Fruit fly (Drosophila melanogaster) whole organism, embryonic: ENCODE measurements around the gene CG11131.

Experiments
- CG12299 ChIP-seq: fragments of 200-800 bp; sonication (Bioruptor generic); optimal IDR thresholded peaks from 2 replicates; lab custom pipeline; 2018; ENCODE audit warnings: missing biosample characterization, mild to moderate bottlenecking, missing genetic modification characterization
- CG12769 ChIP-seq: fragments of 200-800 bp; sonication (Bioruptor generic); optimal IDR thresholded peaks from 2 replicates; lab custom pipeline; 2019; ENCODE audit warnings: missing biosample characterization, mild to moderate bottlenecking, missing genetic modification characterization, moderate library complexity
- CG14441 ChIP-seq: fragments of 200-800 bp; sonication (Bioruptor generic); IDR thresholded peaks from 2 replicates; pipeline ENCODE4 v1.3.6; 2022; ENCODE audit warnings: missing biosample characterization, missing genetic modification characterization
- CG14965 ChIP-seq: fragments of 200-800 bp; sonication (Bioruptor generic); optimal IDR thresholded peaks from 2 replicates; lab custom pipeline; 2016; ENCODE audit warnings: missing biosample characterization, missing genetic modification characterization, borderline replicate concordance
- CG17359 ChIP-seq: fragments of 200-800 bp; sonication (Bioruptor generic); optimal IDR thresholded peaks from 3 replicates; lab custom pipeline; 2018; ENCODE audit warnings: missing biosample characterization, mild to moderate bottlenecking, missing genetic modification characterization, moderate library complexity
- CG17802 ChIP-seq: fragments of 200-800 bp; sonication (Bioruptor generic); optimal IDR thresholded peaks from 2 replicates; lab custom pipeline; 2018; ENCODE audit warnings: missing biosample characterization, mild to moderate bottlenecking, missing genetic modification characterization, moderate library complexity
- CG18262 ChIP-seq: fragments of 200-800 bp; optimal IDR thresholded peaks from 3 replicates; lab custom pipeline; 2019; ENCODE audit warnings: missing biosample characterization, mild to moderate bottlenecking, missing genetic modification characterization, moderate library complexity
- CG2120 ChIP-seq: fragments of 200-800 bp; sonication (Bioruptor generic); optimal IDR thresholded peaks from 3 replicates; lab custom pipeline; 2016; ENCODE audit warnings: missing biosample characterization, missing genetic modification characterization
- CG2712 ChIP-seq: fragments of 200-800 bp; optimal IDR thresholded peaks from 3 replicates; lab custom pipeline; 2019; ENCODE audit warnings: missing biosample characterization, mild to moderate bottlenecking, missing genetic modification characterization, moderate library complexity
- CG30403 ChIP-seq: fragments of 200-800 bp; sonication (Bioruptor generic); optimal IDR thresholded peaks from 3 replicates; lab custom pipeline; 2016; ENCODE audit warnings: missing biosample characterization, missing genetic modification characterization
- CG3407 ChIP-seq: fragments of 200-800 bp; sonication (Bioruptor generic); optimal IDR thresholded peaks from 2 replicates; lab custom pipeline; 2018; ENCODE audit warnings: missing biosample characterization, mild to moderate bottlenecking, missing genetic modification characterization
- CG3726 ChIP-seq: fragments of 200-800 bp; sonication (Bioruptor generic); IDR thresholded peaks from 3 replicates; pipeline ENCODE4, ENCODE4 v1.3.6; 2022; ENCODE audit warnings: missing biosample characterization, missing genetic modification characterization
- CG4360 ChIP-seq: fragments of 200-800 bp; sonication (Bioruptor generic); IDR thresholded peaks from 2 replicates; pipeline ENCODE4 v1.3.6; 2022; ENCODE audit warnings: missing biosample characterization, missing genetic modification characterization
- CG5180 ChIP-seq: fragments of 200-800 bp; sonication (Bioruptor generic); optimal IDR thresholded peaks from 3 replicates; lab custom pipeline; 2017; ENCODE audit warnings: missing biosample characterization, missing genetic modification characterization, mild to moderate bottlenecking, moderate library complexity, missing genetic modification reagents
- CG7745 ChIP-seq: fragments of 200-800 bp; sonication (Bioruptor generic); optimal IDR thresholded peaks from 2 replicates; lab custom pipeline; 2018; ENCODE audit warnings: missing biosample characterization, mild to moderate bottlenecking, missing genetic modification characterization, moderate library complexity
- CG8089 ChIP-seq: fragments of 200-800 bp; sonication (Bioruptor generic); optimal IDR thresholded peaks from 3 replicates; lab custom pipeline; 2016; ENCODE audit warnings: missing biosample characterization, missing genetic modification characterization
- CG8281 ChIP-seq: fragments of 200-800 bp; sonication (Bioruptor generic); optimal IDR thresholded peaks from 2 replicates; lab custom pipeline; 2018; ENCODE audit warnings: missing biosample characterization, mild to moderate bottlenecking, missing genetic modification characterization, moderate library complexity
- CHES-1-like ChIP-seq: fragments of 200-800 bp; sonication (Bioruptor generic); optimal IDR thresholded peaks from 2 replicates; lab custom pipeline; 2016; ENCODE audit warnings: missing biosample characterization, missing genetic modification characterization
- CkIIα-i1 ChIP-seq: fragments of 200-800 bp; sonication (Bioruptor generic); IDR thresholded peaks from 2 replicates; pipeline ENCODE4 v1.3.6; 2022; ENCODE audit warnings: missing biosample characterization, missing genetic modification characterization
- Dbx ChIP-seq: fragments of 200-800 bp; sonication (Bioruptor generic); IDR thresholded peaks from 3 replicates; pipeline ENCODE4 v1.3.6; 2022; ENCODE audit warnings: missing biosample characterization, missing genetic modification characterization
- Deaf1 ChIP-seq: fragments of 200-800 bp; optimal IDR thresholded peaks from 3 replicates; lab custom pipeline; 2019; ENCODE audit warnings: missing biosample characterization, mild to moderate bottlenecking, missing genetic modification characterization, moderate library complexity
- Dip2 ChIP-seq: fragments of 200-800 bp; sonication (Bioruptor generic); IDR thresholded peaks from 2 replicates; pipeline ENCODE4 v1.3.6; 2022; ENCODE audit warnings: missing biosample characterization, missing genetic modification characterization
- Dp ChIP-seq: fragments of 200-800 bp; sonication (Bioruptor generic); optimal IDR thresholded peaks from 2 replicates; lab custom pipeline; 2018; ENCODE audit warnings: missing biosample characterization, mild to moderate bottlenecking, missing genetic modification characterization, moderate library complexity
- Eip74EF ChIP-seq, 2 experiments: fragments of 200-800 bp in 1 of 2; fragments of >200 bp in 1 of 2; sonication (Bioruptor generic) in 1 of 2; optimal IDR thresholded peaks; 2 replicates each; lab custom pipeline; 2017 to 2019; ENCODE audit warnings: missing biosample characterization in 2 of 2, missing genetic modification characterization in 2 of 2, mild to moderate bottlenecking in 1 of 2, moderate library complexity in 1 of 2
- Mes4 ChIP-seq: fragments of 200-800 bp; sonication (Bioruptor generic); optimal IDR thresholded peaks from 2 replicates; lab custom pipeline; 2016; ENCODE audit warnings: missing biosample characterization, missing genetic modification characterization
- Poxn ChIP-seq: fragments of 200-800 bp; sonication (Bioruptor generic); IDR thresholded peaks from 2 replicates; pipeline ENCODE4 v1.3.6; 2022; ENCODE audit warnings: missing biosample characterization, missing genetic modification characterization
- Trl ChIP-seq, 3 experiments: fragments of >200 bp in 2 of 3; fragments of 200-800 bp in 1 of 3; sonication (Bioruptor generic) in 1 of 3; optimal IDR thresholded peaks; 2 replicates in 1 of 3; 3 replicates in 2 of 3; lab custom pipeline; 2016 to 2017; ENCODE audit warnings: missing biosample characterization in 1 of 3, missing genetic modification characterization in 1 of 3
- ash1 ChIP-seq: fragments of 200-800 bp; sonication (Bioruptor generic); optimal IDR thresholded peaks from 2 replicates; lab custom pipeline; 2018; ENCODE audit warnings: missing biosample characterization, mild to moderate bottlenecking, missing genetic modification characterization
- cato ChIP-seq: fragments of 200-800 bp; sonication (Bioruptor generic); optimal IDR thresholded peaks from 2 replicates; lab custom pipeline; 2016; ENCODE audit warnings: missing biosample characterization, missing genetic modification characterization, borderline replicate concordance
- dimm ChIP-seq: fragments of 200-800 bp; sonication (Bioruptor generic); IDR thresholded peaks from 2 replicates; pipeline ENCODE4 v1.3.6; 2022; ENCODE audit warnings: missing biosample characterization, missing genetic modification characterization
- fd64A ChIP-seq: fragments of 200-800 bp; sonication (Bioruptor generic); optimal IDR thresholded peaks from 3 replicates; lab custom pipeline; 2018; ENCODE audit warnings: missing biosample characterization, mild to moderate bottlenecking, missing genetic modification characterization
- gcm ChIP-seq: fragments of 200-800 bp; sonication (Bioruptor generic); optimal IDR thresholded peaks from 2 replicates; lab custom pipeline; 2019; ENCODE audit warnings: missing biosample characterization, mild to moderate bottlenecking, missing genetic modification characterization, moderate library complexity
- gro ChIP-seq: fragments of 200-800 bp; sonication (Bioruptor generic); optimal IDR thresholded peaks from 2 replicates; lab custom pipeline; 2016; ENCODE audit warnings: missing biosample characterization, missing genetic modification characterization
- gsb ChIP-seq: fragments of 200-800 bp; sonication (Bioruptor generic); IDR thresholded peaks from 2 replicates; pipeline ENCODE4 v1.3.6; 2022; ENCODE audit warnings: missing biosample characterization, missing genetic modification characterization
- gsb-n ChIP-seq: fragments of 200-800 bp; sonication (Bioruptor generic); optimal IDR thresholded peaks from 3 replicates; lab custom pipeline; 2018; ENCODE audit warnings: missing biosample characterization, mild to moderate bottlenecking, missing genetic modification characterization
- hkb ChIP-seq, 2 experiments: fragments of 200-800 bp in 1 of 2; fragments of >200 bp in 1 of 2; sonication (Bioruptor generic) in 1 of 2; IDR thresholded peaks in 1 of 2; optimal IDR thresholded peaks in 1 of 2; 2 replicates each; pipeline versions ENCODE4 v1.3.6 to Lab custom; 2017 to 2022; ENCODE audit warnings: missing biosample characterization in 1 of 2, missing genetic modification characterization in 1 of 2
- lab ChIP-seq: fragments of 200-800 bp; sonication (Bioruptor generic); optimal IDR thresholded peaks from 3 replicates; lab custom pipeline; 2017; ENCODE audit warnings: missing biosample characterization, missing genetic modification characterization, mild to moderate bottlenecking, moderate library complexity, missing genetic modification reagents
- mld ChIP-seq: fragments of 200-800 bp; sonication (Bioruptor generic); IDR thresholded peaks from 3 replicates; pipeline ENCODE4 v1.3.6; 2022; ENCODE audit warnings: missing biosample characterization, missing genetic modification characterization; ENCODE audit not compliant: partially characterized antibody
- nom ChIP-seq: fragments of 200-800 bp; sonication (Bioruptor generic); optimal IDR thresholded peaks from 2 replicates; lab custom pipeline; 2017; ENCODE audit warnings: missing biosample characterization, missing genetic modification characterization, mild to moderate bottlenecking, moderate library complexity, missing genetic modification reagents
- odd ChIP-seq: fragments of 200-800 bp; sonication (Bioruptor generic); optimal IDR thresholded peaks from 2 replicates; lab custom pipeline; 2017; ENCODE audit warnings: missing biosample characterization, mild to moderate bottlenecking, missing genetic modification characterization
- pnt ChIP-seq: fragments of 200-800 bp; sonication (Bioruptor generic); optimal IDR thresholded peaks from 3 replicates; lab custom pipeline; 2016; ENCODE audit warnings: missing biosample characterization, missing genetic modification characterization
- schlank ChIP-seq: fragments of 200-800 bp; sonication (Bioruptor generic); optimal IDR thresholded peaks from 2 replicates; lab custom pipeline; 2018; ENCODE audit warnings: missing biosample characterization, mild to moderate bottlenecking, missing genetic modification characterization
- trem ChIP-seq: fragments of 200-800 bp; optimal IDR thresholded peaks from 3 replicates; lab custom pipeline; 2019; ENCODE audit warnings: missing biosample characterization, mild to moderate bottlenecking, missing genetic modification characterization, moderate library complexity
- trh ChIP-seq: fragments of 200-800 bp; sonication (Bioruptor generic); optimal IDR thresholded peaks from 2 replicates; lab custom pipeline; 2016; ENCODE audit warnings: missing biosample characterization, missing genetic modification characterization
- tup ChIP-seq: fragments of 200-800 bp; sonication (Bioruptor generic); optimal IDR thresholded peaks from 2 replicates; lab custom pipeline; 2016; ENCODE audit warnings: missing biosample characterization, mild to moderate bottlenecking, missing genetic modification characterization, moderate library complexity
- z ChIP-seq: fragments of 200-800 bp; sonication (Bioruptor generic); IDR thresholded peaks from 3 replicates; pipeline ENCODE4 v1.3.6; 2022; ENCODE audit warnings: missing biosample characterization, missing genetic modification characterization
- zen ChIP-seq: fragments of 200-800 bp; sonication (Bioruptor generic); optimal IDR thresholded peaks from 3 replicates; lab custom pipeline; 2018; ENCODE audit warnings: missing biosample characterization, mild to moderate bottlenecking, missing genetic modification characterization, moderate library complexity

Gene CG11131

DNA sequence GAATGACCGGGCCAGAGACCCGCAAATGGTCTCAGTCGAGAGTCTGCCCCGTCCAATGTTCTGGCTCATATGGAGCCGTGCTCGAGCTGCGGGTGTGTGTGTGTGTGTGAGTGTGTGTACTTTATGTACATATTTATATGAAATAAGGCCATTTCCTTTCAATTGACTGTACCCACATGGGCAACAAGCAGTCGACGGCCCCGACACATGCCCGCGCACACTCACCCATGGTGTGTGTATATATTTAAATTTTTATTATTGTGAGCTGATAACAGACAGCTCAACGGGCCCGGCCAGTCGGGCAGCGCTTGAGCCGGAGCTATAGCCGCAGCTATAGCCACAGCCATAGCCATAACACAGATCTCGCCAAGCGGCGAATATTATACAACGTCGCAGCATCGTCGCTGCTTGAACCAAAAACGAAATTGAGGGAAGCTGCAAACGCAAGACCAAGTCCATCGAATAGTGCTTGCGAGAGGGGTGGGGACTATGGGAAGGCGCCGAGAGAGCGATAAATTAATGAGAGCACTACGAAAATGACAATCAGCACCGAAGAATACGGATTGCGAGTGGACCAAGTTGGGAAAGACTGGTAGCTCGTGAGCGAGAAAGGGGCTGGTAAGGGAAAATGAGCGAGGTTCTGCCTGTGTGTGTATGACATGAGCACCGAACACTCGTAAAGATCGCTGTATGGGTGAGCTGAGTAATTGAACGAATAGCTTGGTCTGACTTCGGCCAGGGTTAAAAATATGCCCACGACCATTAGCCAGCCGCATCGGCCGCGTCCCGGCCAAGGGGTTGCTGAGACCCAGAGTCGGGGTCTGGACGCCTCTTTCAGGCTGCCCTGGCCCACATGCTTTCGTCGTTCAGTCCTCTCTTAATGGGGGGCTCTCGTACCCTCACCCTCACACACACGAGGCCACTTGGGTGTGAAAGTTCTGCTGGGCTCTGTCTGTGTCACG is 49.7 kb downstream of the CG11131 start (continued):
- TF ChIP-seq dimm (GFP tag; lab: Robert Waterston, UW) (no peak), gcm (peak; percentile 41), cato (GFP tag; lab: Kevin White, UChicago) (no peak), trh (GFP tag; lab: Kevin White, UChicago) (no peak), CkIIα-i1 (GFP tag; lab: Robert Waterston, UW) (no peak), CG17359 (tag; lab: Kevin White, UChicago) (no peak), Deaf1 (tag; lab: Kevin White, UChicago) (peak; percentile 68), CG8089 (no peak), Dp (GFP tag; lab: Kevin White, UChicago) (no peak), CG17802 (tag; lab: Kevin White, UChicago) (no peak), tup (no peak), gsb-n (peak; percentile 2), CG4360 (GFP tag; lab: Robert Waterston, UW) (0 out of 2 replicates have a peak, but pooled peaks have one; percentile 18), ash1 (GFP tag; lab: Kevin White, UChicago) (peak; percentile 5), Dip2 (GFP tag; lab: Robert Waterston, UW) (no peak), fd64A (GFP tag; lab: Kevin White, UChicago) (no peak), zen (tag; lab: Kevin White, UChicago) (no peak), CG14441 (GFP tag; lab: Robert Waterston, UW) (no peak), Trl (optimal IDR thresholded peaks at IDR 0.05; lab: Kevin White, UChicago) (peak; percentile 70 to 75), Trl (GFP tag; optimal IDR thresholded peaks at IDR 0.05; lab: Kevin White, UChicago) (no peak), z (GFP tag; lab: Robert Waterston, UW) (0 out of 3 replicates have a peak, but pooled peaks have one; percentile 11), trem (tag; lab: Kevin White, UChicago) (no peak), Eip74EF (GFP tag; optimal IDR thresholded peaks at IDR 0.05; lab: Kevin White, UChicago) (peak in 1 of 2 experiments; percentile 21), CG12769 (peak; percentile 17), CG12299 (tag; lab: Kevin White, UChicago) (no peak), Dbx (GFP tag; lab: Robert Waterston, UW) (no peak), hkb (optimal IDR thresholded peaks at IDR 0.05; lab: Kevin White, UChicago) (no peak), hkb (GFP tag; IDR thresholded peaks at IDR 0.05; lab: Robert Waterston, UW) (no peak), gro (GFP tag; lab: Kevin White, UChicago) (no peak), CG5180 (GFP tag; lab: Kevin White, UChicago) (no peak), CG3407 (GFP tag; lab: Kevin White, UChicago) (no peak), CG7745 (tag; lab: Kevin White, UChicago) (no peak), nom (no peak), lab (GFP tag; lab: Kevin White, UChicago) (peak; percentile 25), CG30403 (GFP tag; lab: Kevin White, UChicago) (no peak), CG18262 (tag; lab: Kevin White, UChicago) (no peak), CG14965 (GFP tag; lab: Kevin White, UChicago) (no peak), CG3726 (GFP tag; lab: Robert Waterston, UW) (no peak), gsb (no peak), pnt (GFP tag; lab: Kevin White, UChicago) (no peak), CHES-1-like (GFP tag; lab: Kevin White, UChicago) (no peak), odd (GFP tag; lab: Kevin White, UChicago) (no peak), mld (GFP tag; lab: Robert Waterston, UW) (no peak), CG2120 (no peak), CG8281 (no peak), Mes4 (no peak), schlank (no peak), CG2712 (peak; percentile 11), Poxn (GFP tag; lab: Robert Waterston, UW) (no peak)
